Worm (Caenorhabditis elegans) whole organism, midembryonic: ENCODE measurements around the gene K07G6.1.

Experiments
- T22C8.4 ChIP-seq: fragments of 200-800 bp; sonication (Bioruptor generic); IDR thresholded peaks from 2 replicates; pipeline ENCODE4 v1.3.6; 2022; ENCODE audit warnings: missing genetic modification characterization, missing compliant biosample characterization
- cog-1 ChIP-seq: sonication (generic microtip); optimal IDR thresholded peaks from 2 replicates; lab custom pipeline; 2016; ENCODE audit warnings: missing genetic modification characterization, missing compliant biosample characterization
- flt-1 ChIP-seq: fragments of 200-800 bp; sonication (Bioruptor generic); IDR thresholded peaks from 2 replicates; pipeline ENCODE4 v1.3.6; 2022; ENCODE audit warnings: missing genetic modification characterization, missing compliant biosample characterization
- klf-2 ChIP-seq: fragments of 200-800 bp; sonication (Bioruptor generic); conservative IDR thresholded peaks from 2 replicates; pipeline ENCODE4 v1.3.6; 2022; ENCODE audit warnings: missing genetic modification reagents, missing genetic modification characterization, missing compliant biosample characterization
- med-1 ChIP-seq: sonication (generic microtip); optimal IDR thresholded peaks from 2 replicates; lab custom pipeline; 2017; ENCODE audit warnings: missing genetic modification characterization, mild to moderate bottlenecking, missing compliant biosample characterization, antibody characterized with exemption, missing genetic modification reagents; ENCODE audit not compliant: insufficient read depth
- ref-1 ChIP-seq: fragments of 200-800 bp; sonication (Bioruptor generic); conservative IDR thresholded peaks from 2 replicates; pipeline ENCODE4 v1.3.6; 2022; ENCODE audit warnings: missing genetic modification reagents, missing genetic modification characterization, missing compliant biosample characterization
- tab-1 ChIP-seq: fragments of 200-800 bp; sonication (Bioruptor generic); IDR thresholded peaks from 2 replicates; pipeline ENCODE4 v1.3.6; 2022; ENCODE audit warnings: missing genetic modification characterization, missing compliant biosample characterization
- ztf-23 ChIP-seq: fragments of 200-800 bp; sonication (Bioruptor generic); IDR thresholded peaks from 2 replicates; pipeline ENCODE4 v1.3.6; 2022; ENCODE audit warnings: missing genetic modification reagents, missing genetic modification characterization, missing compliant biosample characterization
- ztf-29 ChIP-seq: fragments of 200-800 bp; sonication (Bioruptor generic); IDR thresholded peaks from 2 replicates; pipeline ENCODE4 v1.3.6; 2022; ENCODE audit warnings: missing genetic modification reagents, missing genetic modification characterization, missing compliant biosample characterization

Gene K07G6.1

DNA sequence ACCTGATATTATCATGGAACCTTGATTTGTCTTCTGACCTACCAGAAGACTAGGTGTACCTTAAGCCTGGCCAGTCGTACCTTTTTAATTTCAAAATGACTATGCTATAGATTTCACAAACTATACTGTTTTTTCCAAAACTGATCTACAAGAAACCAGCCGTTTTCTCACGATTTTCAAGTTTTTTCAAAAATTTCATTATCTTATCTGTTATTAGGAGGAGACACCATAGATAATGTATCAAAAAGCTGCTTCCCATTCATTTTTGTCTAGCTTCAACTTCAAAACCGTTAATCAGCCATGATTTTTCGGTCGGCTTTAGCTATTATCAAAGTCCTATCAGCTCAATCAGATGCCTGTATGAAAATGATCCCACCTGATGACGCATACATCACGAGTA lies 1.2 kb downstream of the K07G6.1 start, which contains the start of gene F36H5.12:
Gene F36H5.12, plus strand, starts transcription at position 301 of the 400 bp plus-strand sequence.
- no peak for TF ChIP-seq ztf-29 (GFP tag; lab: Robert Waterston, UW)

DNA sequence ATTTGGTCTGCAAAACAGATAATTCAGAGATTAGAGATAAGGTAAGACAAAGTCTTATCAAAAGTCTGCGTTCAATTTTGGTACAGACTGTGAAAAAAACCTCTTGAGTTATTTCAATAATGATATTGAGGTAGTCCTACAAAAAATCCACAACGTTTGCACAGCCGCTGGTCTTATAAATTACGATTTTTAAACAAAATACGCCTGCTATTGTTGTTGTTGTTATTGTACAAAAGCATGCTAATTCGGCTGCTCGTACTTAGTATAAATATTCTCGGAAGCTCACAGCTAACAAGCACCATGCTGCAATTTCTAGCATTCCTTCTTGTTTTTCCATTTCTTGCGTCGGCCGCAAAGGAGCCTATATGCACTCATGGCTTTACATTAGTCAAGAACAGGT lies 2.8 kb downstream of the K07G6.1 start, which contains the start of gene clec-19:
Gene clec-19, plus strand, starts transcription at position 301 of the 400 bp plus-strand sequence.
- TF ChIP-seq tab-1 (GFP tag; lab: Robert Waterston, UW), result no peak
- TF ChIP-seq cog-1 (tag; lab: Kevin White, UChicago), result no peak
- no peak for TF ChIP-seq med-1 (GFP tag; lab: Kevin White, UChicago)
- no peak for TF ChIP-seq flt-1 (GFP tag; lab: Robert Waterston, UW)
- TF ChIP-seq ref-1 (GFP tag; lab: Robert Waterston, UW), result no peak
- TF ChIP-seq klf-2 (GFP tag; lab: Robert Waterston, UW), result no peak
- TF ChIP-seq T22C8.4 (GFP tag; lab: Robert Waterston, UW), result no peak
- TF ChIP-seq ztf-29 (GFP tag; lab: Robert Waterston, UW), result no peak
- no peak for TF ChIP-seq ztf-23 (GFP tag; lab: Robert Waterston, UW)

DNA sequence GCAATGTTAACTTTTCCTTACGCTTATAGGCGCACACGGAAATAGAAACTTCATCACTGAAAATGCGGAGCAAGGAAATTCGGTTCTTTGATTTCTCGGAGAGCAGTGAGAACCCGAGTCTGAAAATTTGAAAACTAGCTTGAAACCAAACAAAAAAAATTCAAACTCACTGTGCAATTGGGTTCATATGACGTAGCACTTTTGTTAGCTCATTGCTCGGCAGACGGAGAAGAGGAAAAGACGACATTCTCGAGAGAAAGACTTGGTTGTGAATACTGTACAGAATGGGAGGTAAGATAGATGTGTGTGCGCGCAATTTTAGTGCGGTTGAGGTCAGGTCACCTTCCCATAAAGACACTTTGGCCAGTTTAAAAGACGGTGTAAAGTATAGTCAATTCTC lies 9.1 kb downstream of the K07G6.1 start, which contains the start of the genes F36H5.13 and F36H5.8:
Gene F36H5.13, minus strand, starts transcription at position 101 of the 400 bp plus-strand sequence.
Gene F36H5.8, minus strand, starts transcription at position 274 of the 400 bp plus-strand sequence.
- TF ChIP-seq ztf-23 (GFP tag; lab: Robert Waterston, UW), result no peak
- no peak for TF ChIP-seq ztf-29 (GFP tag; lab: Robert Waterston, UW)
- no peak for TF ChIP-seq tab-1 (GFP tag; lab: Robert Waterston, UW)
- TF ChIP-seq cog-1 (tag; lab: Kevin White, UChicago), result no peak
- TF ChIP-seq klf-2 (GFP tag; lab: Robert Waterston, UW), result no peak
- TF ChIP-seq ref-1 (GFP tag; lab: Robert Waterston, UW), result no peak
- TF ChIP-seq flt-1 (GFP tag; lab: Robert Waterston, UW), result no peak
- TF ChIP-seq med-1 (GFP tag; lab: Kevin White, UChicago), result no peak
- no peak for TF ChIP-seq T22C8.4 (GFP tag; lab: Robert Waterston, UW)

DNA sequence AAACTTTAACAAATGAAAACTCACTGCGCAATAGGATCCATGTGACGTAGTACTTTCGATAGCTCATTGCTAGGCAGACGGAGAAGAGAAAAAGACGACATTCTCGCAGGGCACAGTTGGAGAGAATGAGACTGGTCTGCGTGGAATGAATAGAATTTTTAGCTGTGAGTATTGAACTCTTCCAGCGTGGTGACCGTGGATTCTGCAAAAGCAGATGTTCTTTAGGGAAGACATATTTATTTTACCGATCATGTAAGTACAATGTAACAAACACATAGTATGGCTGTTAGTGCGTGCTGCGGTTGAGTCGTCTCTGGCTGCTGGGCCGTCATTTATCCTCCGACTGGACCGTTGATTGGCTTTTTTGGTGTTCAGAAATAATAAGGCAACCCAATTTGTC lies 11.6 kb downstream of the K07G6.1 start, which contains the start of gene F36H5.9:
Gene F36H5.9, minus strand, starts transcription at position 101 of the 400 bp plus-strand sequence.
- TF ChIP-seq med-1 (GFP tag; lab: Kevin White, UChicago) (no peak), ref-1 (GFP tag; lab: Robert Waterston, UW) (no peak), T22C8.4 (GFP tag; lab: Robert Waterston, UW) (no peak), flt-1 (GFP tag; lab: Robert Waterston, UW) (no peak), cog-1 (tag; lab: Kevin White, UChicago) (no peak), tab-1 (GFP tag; lab: Robert Waterston, UW) (no peak), klf-2 (GFP tag; lab: Robert Waterston, UW) (no peak)

DNA sequence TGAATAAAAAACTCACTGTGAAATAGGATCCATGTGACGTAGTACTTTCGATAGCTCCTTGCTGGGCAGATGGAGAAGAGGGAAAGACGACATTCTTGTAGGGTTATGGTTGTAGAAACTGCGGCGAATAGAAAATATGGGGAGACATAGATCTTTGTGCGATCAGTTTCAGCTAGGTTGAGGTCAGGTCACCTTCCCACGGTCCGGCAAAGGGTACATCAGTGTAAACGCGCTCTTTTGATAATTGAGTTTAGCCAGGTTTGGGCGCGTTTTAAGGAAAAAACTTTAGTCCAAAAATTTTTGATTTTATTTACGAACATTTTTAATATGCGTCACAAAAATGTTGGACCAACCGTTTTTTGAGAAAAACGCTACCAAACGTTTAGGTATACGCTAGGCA lies 14.7 kb downstream of the K07G6.1 start, which contains the start of gene F36H5.17:
Gene F36H5.17, minus strand, starts transcription at position 101 of the 400 bp plus-strand sequence.
- no peak for TF ChIP-seq klf-2 (GFP tag; lab: Robert Waterston, UW)
- no peak for TF ChIP-seq ztf-29 (GFP tag; lab: Robert Waterston, UW)
- no peak for TF ChIP-seq ref-1 (GFP tag; lab: Robert Waterston, UW)
- no peak for TF ChIP-seq ztf-23 (GFP tag; lab: Robert Waterston, UW)
- TF ChIP-seq flt-1 (GFP tag; lab: Robert Waterston, UW), result no peak
- TF ChIP-seq cog-1 (tag; lab: Kevin White, UChicago), result no peak
- no peak for TF ChIP-seq tab-1 (GFP tag; lab: Robert Waterston, UW)
- TF ChIP-seq T22C8.4 (GFP tag; lab: Robert Waterston, UW), result no peak
- TF ChIP-seq med-1 (GFP tag; lab: Kevin White, UChicago), result no peak

DNA sequence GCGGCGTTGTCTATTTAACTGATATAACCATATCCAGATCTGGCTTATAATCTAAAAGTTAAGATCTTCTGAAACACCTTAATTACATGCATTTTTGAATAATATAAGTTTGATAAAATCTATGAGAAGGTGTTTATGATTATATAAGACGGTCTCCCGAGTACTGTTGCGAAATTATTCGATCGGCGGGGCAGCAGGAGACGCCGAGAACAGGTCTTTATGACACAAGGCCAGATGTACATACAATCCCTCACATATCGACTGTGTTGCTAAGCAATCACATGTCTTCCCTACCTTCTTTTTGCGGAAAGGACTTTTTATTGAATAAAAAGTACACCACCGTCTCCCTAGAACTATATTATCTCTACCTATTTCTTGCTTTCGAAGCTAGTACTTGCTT lies 15.2 kb downstream of the K07G6.1 start, which contains the start of gene fbxb-53:
Gene fbxb-53, plus strand, starts transcription at position 301 of the 400 bp plus-strand sequence.
- TF ChIP-seq tab-1 (GFP tag; lab: Robert Waterston, UW) (no peak), ztf-29 (GFP tag; lab: Robert Waterston, UW) (no peak), cog-1 (tag; lab: Kevin White, UChicago) (no peak), ref-1 (GFP tag; lab: Robert Waterston, UW) (no peak), klf-2 (GFP tag; lab: Robert Waterston, UW) (no peak), ztf-23 (GFP tag; lab: Robert Waterston, UW) (no peak), T22C8.4 (GFP tag; lab: Robert Waterston, UW) (no peak), med-1 (GFP tag; lab: Kevin White, UChicago) (no peak), flt-1 (GFP tag; lab: Robert Waterston, UW) (no peak)

DNA sequence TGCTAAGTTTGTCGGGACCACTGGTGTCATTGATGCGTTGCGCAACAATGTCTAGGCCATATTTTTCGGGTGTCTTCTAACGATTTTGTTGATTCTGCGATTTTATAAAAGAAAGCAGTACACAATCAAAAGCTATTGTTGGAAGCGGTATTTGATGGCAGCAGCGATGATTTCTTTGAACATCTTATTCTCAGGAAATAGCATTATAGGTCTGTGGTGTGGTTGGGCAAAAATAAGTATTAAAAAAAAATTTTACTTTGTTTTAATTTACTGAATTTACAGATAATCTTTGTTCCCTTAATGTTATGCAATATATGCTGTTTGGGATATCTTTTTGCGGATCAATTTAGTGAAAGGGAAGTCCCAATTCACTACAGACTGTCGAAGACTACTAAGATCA lies 15.7 kb downstream of the K07G6.1 start, which contains the start of gene F36H5.10:
Gene F36H5.10, plus strand, starts transcription at position 301 of the 400 bp plus-strand sequence.
- TF ChIP-seq cog-1 (tag; lab: Kevin White, UChicago) (no peak), med-1 (GFP tag; lab: Kevin White, UChicago) (no peak), T22C8.4 (GFP tag; lab: Robert Waterston, UW) (no peak), ztf-29 (GFP tag; lab: Robert Waterston, UW) (no peak), ref-1 (GFP tag; lab: Robert Waterston, UW) (no peak), flt-1 (GFP tag; lab: Robert Waterston, UW) (no peak), tab-1 (GFP tag; lab: Robert Waterston, UW) (no peak), ztf-23 (GFP tag; lab: Robert Waterston, UW) (no peak), klf-2 (GFP tag; lab: Robert Waterston, UW) (no peak)

DNA sequence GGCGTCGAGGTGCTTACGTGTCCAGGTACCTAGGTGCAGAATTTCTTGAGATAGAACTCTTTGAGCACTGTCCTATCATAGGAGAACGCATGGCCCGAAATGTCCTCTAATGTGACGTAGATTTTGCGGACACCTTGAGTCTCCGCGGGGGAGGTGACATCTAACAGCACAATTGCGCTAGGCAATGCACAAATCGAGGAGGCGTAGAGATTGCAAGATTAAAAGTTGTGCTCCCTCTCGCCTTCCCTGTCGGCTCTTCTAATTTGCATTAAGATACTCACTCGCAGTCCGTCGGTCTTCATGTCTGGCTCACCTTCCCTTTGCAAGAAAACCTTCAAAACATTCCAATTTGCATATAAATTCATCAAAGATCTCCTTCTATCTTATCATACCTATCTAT lies 18.3 kb downstream of the K07G6.1 start, which contains the start of gene F36H5.18:
Gene F36H5.18, plus strand, starts transcription at position 301 of the 400 bp plus-strand sequence.
- TF ChIP-seq klf-2 (GFP tag; lab: Robert Waterston, UW) (no peak), ref-1 (GFP tag; lab: Robert Waterston, UW) (no peak), T22C8.4 (GFP tag; lab: Robert Waterston, UW) (no peak), med-1 (GFP tag; lab: Kevin White, UChicago) (no peak), flt-1 (GFP tag; lab: Robert Waterston, UW) (no peak), ztf-23 (GFP tag; lab: Robert Waterston, UW) (no peak), ztf-29 (GFP tag; lab: Robert Waterston, UW) (no peak), tab-1 (GFP tag; lab: Robert Waterston, UW) (no peak), cog-1 (tag; lab: Kevin White, UChicago) (no peak)
